Fruit fly (Drosophila melanogaster) whole organism, embryonic: ENCODE results near the gene RabX5.

Experiments used
- BtbVII ChIP-seq: fragments of 200-800 bp; sonication (Bioruptor generic); optimal IDR thresholded peaks from 3 replicates; lab custom pipeline; 2017; ENCODE audit warnings: missing biosample characterization, mild to moderate bottlenecking, missing genetic modification characterization
- CG10654 ChIP-seq: fragments of 200-800 bp; sonication (Bioruptor generic); optimal IDR thresholded peaks from 2 replicates; lab custom pipeline; 2016; ENCODE audit warnings: missing biosample characterization, missing genetic modification characterization
- CG11085 ChIP-seq: fragments of 200-800 bp; sonication (Bioruptor generic); IDR thresholded peaks from 2 replicates; pipeline ENCODE4 v1.3.6; 2022; ENCODE audit warnings: missing biosample characterization, missing genetic modification characterization
- CG15696 ChIP-seq: fragments of 200-800 bp; sonication (Bioruptor generic); optimal IDR thresholded peaks from 2 replicates; lab custom pipeline; 2019; ENCODE audit warnings: missing biosample characterization, mild to moderate bottlenecking, missing genetic modification characterization, moderate library complexity
- CG1603 ChIP-seq: fragments of 200-800 bp; sonication (Bioruptor generic); optimal IDR thresholded peaks from 2 replicates; lab custom pipeline; 2019; ENCODE audit warnings: missing biosample characterization, mild to moderate bottlenecking, missing genetic modification characterization, moderate library complexity
- CG16813 ChIP-seq: fragments of 200-800 bp; sonication (Bioruptor generic); IDR thresholded peaks from 3 replicates; pipeline ENCODE4 v1.3.6; 2022; ENCODE audit warnings: missing biosample characterization, missing genetic modification characterization; ENCODE audit not compliant: partially characterized antibody
- CG16863 ChIP-seq: fragments of 200-800 bp; sonication (Bioruptor generic); optimal IDR thresholded peaks from 3 replicates; lab custom pipeline; 2016; ENCODE audit warnings: missing biosample characterization, missing genetic modification characterization
- CG1792 ChIP-seq: fragments of 200-800 bp; sonication (Bioruptor generic); optimal IDR thresholded peaks from 2 replicates; lab custom pipeline; 2016; ENCODE audit warnings: missing biosample characterization, missing genetic modification characterization
- CG18262 ChIP-seq: fragments of 200-800 bp; optimal IDR thresholded peaks from 3 replicates; lab custom pipeline; 2019; ENCODE audit warnings: missing biosample characterization, mild to moderate bottlenecking, missing genetic modification characterization, moderate library complexity
- CG18476 ChIP-seq: fragments of 200-800 bp; sonication (Bioruptor generic); optimal IDR thresholded peaks from 2 replicates; lab custom pipeline; 2016; ENCODE audit warnings: missing biosample characterization, mild to moderate bottlenecking, missing genetic modification characterization
- CG2678 ChIP-seq: fragments of 200-800 bp; sonication (Bioruptor generic); optimal IDR thresholded peaks from 3 replicates; lab custom pipeline; 2019; ENCODE audit warnings: missing biosample characterization, mild to moderate bottlenecking, missing genetic modification characterization, moderate library complexity
- CG34422 ChIP-seq: fragments of 200-800 bp; sonication (Bioruptor generic); IDR thresholded peaks from 3 replicates; pipeline ENCODE4 v1.3.6; 2022; ENCODE audit warnings: missing biosample characterization, missing genetic modification characterization
- CG4282 ChIP-seq: fragments of 200-800 bp; sonication (Bioruptor generic); optimal IDR thresholded peaks from 2 replicates; lab custom pipeline; 2016; ENCODE audit warnings: missing biosample characterization, missing genetic modification characterization
- CG6791 ChIP-seq: fragments of 200-800 bp; sonication (Bioruptor generic); IDR thresholded peaks from 3 replicates; pipeline ENCODE4 v1.3.6; 2022; ENCODE audit warnings: missing biosample characterization, missing genetic modification characterization; ENCODE audit not compliant: partially characterized antibody
- CG6854 ChIP-seq: fragments of 200-800 bp; sonication (Bioruptor generic); optimal IDR thresholded peaks from 3 replicates; lab custom pipeline; 2017; ENCODE audit warnings: missing biosample characterization, mild to moderate bottlenecking, missing genetic modification characterization
- CG8290 ChIP-seq, 3 experiments: fragments of 200-800 bp; sonication (Bioruptor generic); optimal IDR thresholded peaks; 2 replicates each; lab custom pipeline; 2016 to 2019; ENCODE audit warnings: missing biosample characterization in 3 of 3, missing genetic modification characterization in 3 of 3, mild to moderate bottlenecking in 2 of 3, moderate library complexity in 1 of 3
- CG8765 ChIP-seq: fragments of 200-800 bp; sonication (Bioruptor generic); IDR thresholded peaks from 2 replicates; pipeline ENCODE4 v1.3.6; 2022; ENCODE audit warnings: missing biosample characterization, missing genetic modification characterization
- Deaf1 ChIP-seq: fragments of 200-800 bp; optimal IDR thresholded peaks from 3 replicates; lab custom pipeline; 2019; ENCODE audit warnings: missing biosample characterization, mild to moderate bottlenecking, missing genetic modification characterization, moderate library complexity
- Dll ChIP-seq: fragments of 200-800 bp; sonication (Bioruptor generic); IDR thresholded peaks from 4 replicates; pipeline ENCODE4 v1.3.6; 2022; ENCODE audit warnings: missing biosample characterization, missing genetic modification characterization; ENCODE audit not compliant: partially characterized antibody
- Drgx ChIP-seq: fragments of 200-800 bp; sonication (Bioruptor generic); IDR thresholded peaks from 2 replicates; pipeline ENCODE4 v1.3.6; 2022; ENCODE audit warnings: missing biosample characterization, missing genetic modification characterization
- Elba2 ChIP-seq: fragments of 200-800 bp; sonication (Bioruptor generic); optimal IDR thresholded peaks from 3 replicates; lab custom pipeline; 2016; ENCODE audit warnings: missing biosample characterization, missing genetic modification characterization
- Ets97D ChIP-seq: fragments of 200-800 bp; sonication (Bioruptor generic); optimal IDR thresholded peaks from 3 replicates; lab custom pipeline; 2016; ENCODE audit warnings: missing biosample characterization, missing genetic modification characterization
- H15 ChIP-seq: fragments of 200-800 bp; sonication (Bioruptor generic); IDR thresholded peaks from 3 replicates; pipeline ENCODE4 v1.3.6; 2022; ENCODE audit warnings: missing biosample characterization, missing genetic modification characterization
- HmgZ ChIP-seq: fragments of 200-800 bp; sonication (Bioruptor generic); optimal IDR thresholded peaks from 2 replicates; lab custom pipeline; 2018; ENCODE audit warnings: missing biosample characterization, mild to moderate bottlenecking, missing genetic modification characterization
- Meics ChIP-seq: fragments of 200-800 bp; sonication (Bioruptor generic); optimal IDR thresholded peaks from 2 replicates; lab custom pipeline; 2017; ENCODE audit warnings: missing biosample characterization, mild to moderate bottlenecking, missing genetic modification characterization
- Optix ChIP-seq: fragments of 200-800 bp; sonication (Bioruptor generic); IDR thresholded peaks from 3 replicates; pipeline ENCODE4 v1.3.6; 2022; ENCODE audit warnings: missing biosample characterization, missing genetic modification characterization
- Poxn ChIP-seq: fragments of 200-800 bp; sonication (Bioruptor generic); IDR thresholded peaks from 2 replicates; pipeline ENCODE4 v1.3.6; 2022; ENCODE audit warnings: missing biosample characterization, missing genetic modification characterization
- Sox100B ChIP-seq: fragments of 200-800 bp; sonication (Bioruptor generic); optimal IDR thresholded peaks from 3 replicates; lab custom pipeline; 2018; ENCODE audit warnings: missing biosample characterization, mild to moderate bottlenecking, missing genetic modification characterization
- Sox102F ChIP-seq: fragments of 200-800 bp; sonication (Bioruptor generic); optimal IDR thresholded peaks from 2 replicates; lab custom pipeline; 2018; ENCODE audit warnings: missing biosample characterization, mild to moderate bottlenecking, missing genetic modification characterization, moderate library complexity
- ac ChIP-seq: fragments of 200-800 bp; sonication (Bioruptor generic); optimal IDR thresholded peaks from 3 replicates; lab custom pipeline; 2017; ENCODE audit warnings: missing biosample characterization, mild to moderate bottlenecking, missing genetic modification characterization
- crol ChIP-seq: fragments of 200-800 bp; sonication (Bioruptor generic); IDR thresholded peaks from 2 replicates; pipeline ENCODE4 v1.3.6; 2022; ENCODE audit warnings: missing biosample characterization, missing genetic modification characterization
- en ChIP-seq: fragments of 200-800 bp; sonication (Bioruptor generic); optimal IDR thresholded peaks from 2 replicates; lab custom pipeline; 2016; ENCODE audit warnings: missing biosample characterization, missing genetic modification characterization
- esg ChIP-seq: fragments of 200-800 bp; sonication (Bioruptor generic); conservative IDR thresholded peaks from 2 replicates; pipeline ENCODE4 v1.3.6; 2022; ENCODE audit warnings: missing biosample characterization, missing genetic modification characterization
- fu2 ChIP-seq: fragments of 200-800 bp; sonication (Bioruptor generic); optimal IDR thresholded peaks from 2 replicates; lab custom pipeline; 2016; ENCODE audit warnings: missing biosample characterization, missing genetic modification characterization
- gsb-n ChIP-seq: fragments of 200-800 bp; sonication (Bioruptor generic); optimal IDR thresholded peaks from 3 replicates; lab custom pipeline; 2018; ENCODE audit warnings: missing biosample characterization, mild to moderate bottlenecking, missing genetic modification characterization
- hb ChIP-seq: fragments of 200-800 bp; sonication (Bioruptor generic); IDR thresholded peaks from 3 replicates; pipeline ENCODE4 v1.3.6; 2022; ENCODE audit warnings: missing biosample characterization, missing genetic modification characterization; ENCODE audit not compliant: partially characterized antibody
- her ChIP-seq: fragments of 200-800 bp; sonication (Bioruptor generic); optimal IDR thresholded peaks from 2 replicates; lab custom pipeline; 2016; ENCODE audit warnings: missing biosample characterization, missing genetic modification characterization
- onecut ChIP-seq: fragments of 200-800 bp; sonication (Bioruptor generic); IDR thresholded peaks from 2 replicates; pipeline ENCODE4 v1.3.6; 2022; ENCODE audit warnings: missing biosample characterization, missing genetic modification characterization
- org-1 ChIP-seq: fragments of 200-800 bp; sonication (Bioruptor generic); optimal IDR thresholded peaks from 2 replicates; lab custom pipeline; 2017; ENCODE audit warnings: missing biosample characterization, missing genetic modification characterization
- pan ChIP-seq, 4 experiments: fragments of >200 bp in 3 of 4; fragments of 200-800 bp in 1 of 4; sonication (Bioruptor generic) in 1 of 4; optimal IDR thresholded peaks in 3 of 4; IDR thresholded peaks in 1 of 4; 2 replicates each; pipeline versions ENCODE4 v1.3.6 to Lab custom; 2017 to 2022; ENCODE audit warnings: missing biosample characterization in 2 of 4, missing genetic modification characterization in 2 of 4, mixed read lengths in 1 of 4
- pfk ChIP-seq: fragments of 200-800 bp; sonication (Bioruptor generic); optimal IDR thresholded peaks from 2 replicates; lab custom pipeline; 2018; ENCODE audit warnings: missing biosample characterization, mild to moderate bottlenecking, missing genetic modification characterization, moderate library complexity
- pho ChIP-seq: fragments of 200-800 bp; sonication (Bioruptor generic); optimal IDR thresholded peaks from 2 replicates; lab custom pipeline; 2016; ENCODE audit warnings: missing biosample characterization, missing genetic modification characterization
- rib ChIP-seq: fragments of 200-800 bp; sonication (Bioruptor generic); IDR thresholded peaks from 2 replicates; pipeline ENCODE4 v1.3.6; 2022; ENCODE audit warnings: missing biosample characterization, missing genetic modification characterization
- sens ChIP-seq: fragments of 200-800 bp; sonication (Bioruptor generic); peaks from one replicate; lab custom pipeline; 2016; ENCODE audit warnings: missing biosample characterization, missing genetic modification characterization
- stc ChIP-seq: fragments of 200-800 bp; sonication (Bioruptor generic); IDR thresholded peaks from 2 replicates; pipeline ENCODE4 v1.3.6; 2022; ENCODE audit warnings: missing biosample characterization, missing genetic modification characterization
- stwl ChIP-seq: fragments of 200-800 bp; sonication (Bioruptor generic); optimal IDR thresholded peaks from 3 replicates; lab custom pipeline; 2018; ENCODE audit warnings: missing biosample characterization, mild to moderate bottlenecking, missing genetic modification characterization, moderate library complexity
- tgo ChIP-seq: fragments of 200-800 bp; sonication (Bioruptor generic); IDR thresholded peaks from 3 replicates; pipeline ENCODE4 v1.3.6; 2022; ENCODE audit warnings: missing biosample characterization, missing genetic modification characterization
- trem ChIP-seq: fragments of 200-800 bp; optimal IDR thresholded peaks from 3 replicates; lab custom pipeline; 2019; ENCODE audit warnings: missing biosample characterization, mild to moderate bottlenecking, missing genetic modification characterization, moderate library complexity
- ttk ChIP-seq: fragments of 200-800 bp; sonication (Bioruptor generic); IDR thresholded peaks from 2 replicates; pipeline ENCODE4 v2.1.2; 2022; ENCODE audit warnings: missing biosample characterization, missing genetic modification characterization

Gene RabX5

dm6 chr3L:1644920-1645567 lies 24.9 kb downstream of the RabX5 start, which contains the start of the genes alphaCOP and CG13919 (continued):
- TF ChIP-seq CG8290 (GFP tag; optimal IDR thresholded peaks at IDR 0.05; lab: Kevin White, UChicago), result peak; percentile 97
- peak; percentile 79 to 85 for TF ChIP-seq CG8290 (tag; optimal IDR thresholded peaks at IDR 0.05; lab: Kevin White, UChicago)
- TF ChIP-seq pan (optimal IDR thresholded peaks at IDR 0.05; lab: Kevin White, UChicago), result no peak
- TF ChIP-seq pan (GFP tag; optimal IDR thresholded peaks at IDR 0.05 in 1 of 2, IDR thresholded peaks at IDR 0.05 in 1 of 2), result peak in 1 of 2 experiments; percentile 97
- TF ChIP-seq en (GFP tag; lab: Kevin White, UChicago), result peak; percentile 65
- peak; percentile 91 for TF ChIP-seq org-1 (GFP tag; lab: Kevin White, UChicago)
- peak; percentile 96 for TF ChIP-seq Drgx (GFP tag; lab: Robert Waterston, UW)
- peak; percentile 44; the same call in 2 of the 4 replicates for TF ChIP-seq Dll
- peak; percentile 83 for TF ChIP-seq stwl (tag; lab: Kevin White, UChicago)
- TF ChIP-seq Elba2 (GFP tag; lab: Kevin White, UChicago), result peak; percentile 87
- peak; percentile 97 for TF ChIP-seq tgo
- TF ChIP-seq CG34422 (GFP tag; lab: Robert Waterston, UW), result peak; percentile 99
- TF ChIP-seq HmgZ (tag; lab: Kevin White, UChicago), result peak; percentile 98
- peak; percentile 95 for TF ChIP-seq Optix (GFP tag; lab: Robert Waterston, UW)
- peak; percentile 84 for TF ChIP-seq fu2
- peak; percentile 85 for TF ChIP-seq CG15696 (tag; lab: Kevin White, UChicago)
- TF ChIP-seq sens (GFP tag; lab: Kevin White, UChicago), result peak; percentile 99
- peak; percentile 97 for TF ChIP-seq gsb-n (tag; lab: Kevin White, UChicago)
- TF ChIP-seq her (GFP tag; lab: Kevin White, UChicago), result peak; percentile 69
- TF ChIP-seq ttk (GFP tag; lab: Robert Waterston, UW), result peak; percentile 96
- TF ChIP-seq CG1792 (GFP tag; lab: Kevin White, UChicago), result peak; percentile 75
- peak; percentile 95 for TF ChIP-seq CG18476 (GFP tag; lab: Kevin White, UChicago)
- TF ChIP-seq CG16863, result peak; percentile 91
- peak; percentile 86 for TF ChIP-seq CG1603
- TF ChIP-seq Sox102F (GFP tag; lab: Kevin White, UChicago), result peak; percentile 98
- TF ChIP-seq CG6854, result peak; percentile 86
- peak; percentile 84 for TF ChIP-seq ac (GFP tag; lab: Kevin White, UChicago)
- TF ChIP-seq CG6791 (GFP tag; lab: Robert Waterston, UW), result no peak
- 0 out of 3 replicates have a peak, but pooled peaks have one; percentile 9 for TF ChIP-seq CG16813 (GFP tag; lab: Robert Waterston, UW)
- peak; percentile 92 for TF ChIP-seq BtbVII (GFP tag; lab: Kevin White, UChicago)
- TF ChIP-seq trem (tag; lab: Kevin White, UChicago), result peak; percentile 92
- peak; percentile 93 for TF ChIP-seq pho (GFP tag; lab: Kevin White, UChicago)
- TF ChIP-seq Poxn (GFP tag; lab: Robert Waterston, UW), result peak; percentile 92
- peak; percentile 77 for TF ChIP-seq Deaf1 (tag; lab: Kevin White, UChicago)
- TF ChIP-seq CG11085 (GFP tag; lab: Robert Waterston, UW), result peak; percentile 96
- no peak for TF ChIP-seq hb (GFP tag; lab: Robert Waterston, UW)
- TF ChIP-seq stc, result peak; percentile 95
- peak; percentile 32 for TF ChIP-seq pfk (GFP tag; lab: Kevin White, UChicago)
- peak; percentile 96 for TF ChIP-seq H15 (GFP tag; lab: Robert Waterston, UW)
- peak; percentile 95 for TF ChIP-seq CG18262
- peak; percentile 97 for TF ChIP-seq CG2678
- TF ChIP-seq CG4282, result peak; percentile 56
- no peak for TF ChIP-seq Sox100B (GFP tag; lab: Kevin White, UChicago)
- TF ChIP-seq Ets97D, result peak; percentile 90
- TF ChIP-seq crol (GFP tag; lab: Robert Waterston, UW), result peak; percentile 65
- peak; percentile 97 for TF ChIP-seq rib (GFP tag; lab: Robert Waterston, UW)
- peak; percentile 98 for TF ChIP-seq esg (GFP tag; lab: Robert Waterston, UW)
- TF ChIP-seq onecut (GFP tag; lab: Robert Waterston, UW), result peak; percentile 82; the same call in 1 of the 2 replicates
- peak; percentile 89 for TF ChIP-seq CG10654 (GFP tag; lab: Kevin White, UChicago)
- peak; percentile 94 for TF ChIP-seq Meics (GFP tag; lab: Kevin White, UChicago)
- TF ChIP-seq CG8765, result peak; percentile 94
